Worm (Caenorhabditis elegans) whole organism, L3 larva: ENCODE data around the gene prmt-1.
A peak's percentile ranks its signal among the peaks of the same experiment; 100 is the strongest.

Experiments used
- R02D3.7 ChIP-seq: fragments of 150-350 bp; optimal IDR thresholded peaks from 2 replicates; lab custom pipeline; 2014; ENCODE audit warnings: missing biosample characterization, missing genetic modification characterization
- ZK546.5 ChIP-seq: sonication (generic microtip); optimal IDR thresholded peaks from 2 replicates; lab custom pipeline; 2017; ENCODE audit warnings: missing biosample characterization, missing genetic modification characterization
- aly-2 ChIP-seq: fragments of 150-350 bp; optimal IDR thresholded peaks from 2 replicates; lab custom pipeline; 2014; ENCODE audit warnings: missing biosample characterization, missing genetic modification characterization
- ama-1 ChIP-seq: fragments of 150-350 bp; optimal IDR thresholded peaks from 2 replicates; lab custom pipeline; 2018
- ceh-16 ChIP-seq: sonication (generic microtip); optimal IDR thresholded peaks from 2 replicates; lab custom pipeline; 2017; ENCODE audit warnings: missing biosample characterization, missing genetic modification characterization
- ceh-28 ChIP-seq: fragments of 150-350 bp; optimal IDR thresholded peaks from 2 replicates; lab custom pipeline; 2014; ENCODE audit warnings: missing biosample characterization, missing genetic modification reagents, missing genetic modification characterization
- ceh-82 ChIP-seq: fragments of 150-350 bp; optimal IDR thresholded peaks from 2 replicates; lab custom pipeline; 2014; ENCODE audit warnings: missing biosample characterization, missing genetic modification characterization
- ceh-9 ChIP-seq: sonication (generic microtip); optimal IDR thresholded peaks from 2 replicates; lab custom pipeline; 2018; ENCODE audit warnings: missing biosample characterization, missing genetic modification characterization
- daf-12 ChIP-seq: fragments of 150-350 bp; optimal IDR thresholded peaks from 2 replicates; lab custom pipeline; 2014; ENCODE audit warnings: missing biosample characterization, missing genetic modification reagents, missing genetic modification characterization
- egl-27 ChIP-seq: sonication (generic microtip); optimal IDR thresholded peaks from 4 replicates; lab custom pipeline; 2017; ENCODE audit warnings: missing biosample characterization, missing genetic modification reagents, missing genetic modification characterization
- egl-5 ChIP-seq: fragments of 150-350 bp; optimal IDR thresholded peaks from 2 replicates; lab custom pipeline; 2017; ENCODE audit warnings: missing biosample characterization, missing genetic modification reagents, missing genetic modification characterization, inconsistent platforms
- elt-1 ChIP-seq: fragments of 150-350 bp; optimal IDR thresholded peaks from 2 replicates; lab custom pipeline; 2014; ENCODE audit warnings: missing biosample characterization, missing genetic modification characterization
- elt-2 ChIP-seq: sonication (generic microtip); optimal IDR thresholded peaks from 2 replicates; lab custom pipeline; 2016; ENCODE audit warnings: missing genetic modification reagents, mild to moderate bottlenecking, missing genetic modification characterization, missing compliant biosample characterization
- elt-3 ChIP-seq, 3 experiments: fragments of 150-350 bp in 1 of 3; sonication (generic microtip) in 2 of 3; optimal IDR thresholded peaks; 2 replicates in 2 of 3; 4 replicates in 1 of 3; lab custom pipeline; 2014 to 2017; ENCODE audit warnings: missing biosample characterization in 3 of 3, missing genetic modification characterization in 3 of 3
- eor-1 ChIP-seq, 2 experiments: fragments of 150-350 bp; optimal IDR thresholded peaks; 2 replicates each; lab custom pipeline; 2014 to 2018; ENCODE audit warnings: missing biosample characterization in 2 of 2, missing genetic modification characterization in 2 of 2
- fkh-10 ChIP-seq: sonication (generic microtip); optimal IDR thresholded peaks from 2 replicates; lab custom pipeline; 2017; ENCODE audit warnings: missing biosample characterization, missing genetic modification reagents, missing genetic modification characterization
- fkh-2 ChIP-seq: fragments of 150-350 bp; optimal IDR thresholded peaks from 2 replicates; lab custom pipeline; 2014; ENCODE audit warnings: missing biosample characterization, missing genetic modification reagents, missing genetic modification characterization
- fos-1 ChIP-seq: fragments of 150-350 bp; optimal IDR thresholded peaks from 2 replicates; lab custom pipeline; 2014; ENCODE audit warnings: missing biosample characterization, missing genetic modification characterization
- hmg-11 ChIP-seq: sonication (generic microtip); optimal IDR thresholded peaks from 2 replicates; lab custom pipeline; 2016; ENCODE audit warnings: missing genetic modification characterization, missing compliant biosample characterization
- jun-1 ChIP-seq: fragments of 150-350 bp; optimal IDR thresholded peaks from 2 replicates; lab custom pipeline; 2014; ENCODE audit warnings: missing biosample characterization, missing genetic modification reagents, missing genetic modification characterization
- lin-15B ChIP-seq: fragments of 150-350 bp; optimal IDR thresholded peaks from 2 replicates; lab custom pipeline; 2014; ENCODE audit warnings: missing biosample characterization, missing genetic modification characterization
- lin-39 ChIP-seq: fragments of 150-350 bp; optimal IDR thresholded peaks from 2 replicates; lab custom pipeline; 2018; ENCODE audit warnings: missing biosample characterization, missing genetic modification reagents, missing genetic modification characterization
- lsy-12 ChIP-seq: sonication (generic microtip); optimal IDR thresholded peaks from 2 replicates; lab custom pipeline; 2016; ENCODE audit warnings: mild to moderate bottlenecking, missing genetic modification characterization, missing compliant biosample characterization
- mdl-1 ChIP-seq: fragments of 150-350 bp; optimal IDR thresholded peaks from 2 replicates; lab custom pipeline; 2014; ENCODE audit warnings: missing biosample characterization, missing genetic modification characterization
- mml-1 ChIP-seq: fragments of 150-350 bp; sonication (generic microtip); optimal IDR thresholded peaks from 3 replicates; lab custom pipeline; 2014; ENCODE audit warnings: missing biosample characterization, missing genetic modification characterization
- nfya-1 ChIP-seq: sonication (generic microtip); optimal IDR thresholded peaks from 2 replicates; lab custom pipeline; 2017; ENCODE audit warnings: missing genetic modification characterization, mild to moderate bottlenecking, missing compliant biosample characterization, antibody characterized with exemption, moderate library complexity; ENCODE audit not compliant: insufficient read depth
- nhr-11 ChIP-seq: fragments of 150-350 bp; optimal IDR thresholded peaks from 2 replicates; lab custom pipeline; 2014; ENCODE audit warnings: missing biosample characterization, missing genetic modification characterization
- nhr-12 ChIP-seq: fragments of 150-350 bp; optimal IDR thresholded peaks from 2 replicates; lab custom pipeline; 2014; ENCODE audit warnings: missing biosample characterization, missing genetic modification characterization
- nhr-23 ChIP-seq: fragments of 150-350 bp; optimal IDR thresholded peaks from 2 replicates; lab custom pipeline; 2014; ENCODE audit warnings: missing biosample characterization, missing genetic modification reagents, missing genetic modification characterization
- nhr-237 ChIP-seq: fragments of 150-350 bp; optimal IDR thresholded peaks from 2 replicates; lab custom pipeline; 2014; ENCODE audit warnings: missing biosample characterization, missing genetic modification characterization
- nhr-25 ChIP-seq: sonication (generic microtip); optimal IDR thresholded peaks from 2 replicates; lab custom pipeline; 2017; ENCODE audit warnings: missing biosample characterization, missing genetic modification characterization
- nhr-28 ChIP-seq: fragments of 150-350 bp; optimal IDR thresholded peaks from 2 replicates; lab custom pipeline; 2014; ENCODE audit warnings: missing biosample characterization, missing genetic modification characterization
- nhr-43 ChIP-seq: sonication (generic microtip); optimal IDR thresholded peaks from 2 replicates; lab custom pipeline; 2016; ENCODE audit warnings: mild to moderate bottlenecking, missing genetic modification characterization, missing compliant biosample characterization; ENCODE audit not compliant: poor library complexity, severe bottlenecking
- nhr-67 ChIP-seq: fragments of 150-350 bp; optimal IDR thresholded peaks from 2 replicates; lab custom pipeline; 2014; ENCODE audit warnings: missing biosample characterization, missing genetic modification characterization
- nhr-76 ChIP-seq: fragments of 150-350 bp; sonication (generic microtip); optimal IDR thresholded peaks from 5 replicates; lab custom pipeline; 2014; ENCODE audit warnings: missing biosample characterization, missing genetic modification characterization
- nhr-77 ChIP-seq: fragments of 150-350 bp; optimal IDR thresholded peaks from 2 replicates; lab custom pipeline; 2014; ENCODE audit warnings: missing biosample characterization, missing genetic modification characterization
- pha-4 ChIP-seq: fragments of 150-350 bp; optimal IDR thresholded peaks from 2 replicates; lab custom pipeline; 2014; ENCODE audit warnings: missing biosample characterization, missing genetic modification reagents, missing genetic modification characterization
- pqm-1 ChIP-seq: fragments of 150-350 bp; optimal IDR thresholded peaks from 2 replicates; lab custom pipeline; 2017; ENCODE audit warnings: missing biosample characterization, missing genetic modification characterization, inconsistent platforms
- sea-2 ChIP-seq: fragments of 150-350 bp; sonication (generic microtip); optimal IDR thresholded peaks from 4 replicates; lab custom pipeline; 2014; ENCODE audit warnings: missing biosample characterization, missing genetic modification reagents, missing genetic modification characterization
- skn-1 ChIP-seq: fragments of 150-350 bp; optimal IDR thresholded peaks from 2 replicates; lab custom pipeline; 2014; ENCODE audit warnings: missing biosample characterization, missing genetic modification characterization
- snpc-4 ChIP-seq: fragments of 150-350 bp; optimal IDR thresholded peaks from 2 replicates; lab custom pipeline; 2014; ENCODE audit warnings: missing biosample characterization, missing genetic modification characterization
- tbx-2 ChIP-seq: sonication (generic microtip); optimal IDR thresholded peaks from 2 replicates; lab custom pipeline; 2016; ENCODE audit warnings: mild to moderate bottlenecking, missing genetic modification characterization, missing compliant biosample characterization
- unc-39 ChIP-seq: sonication (generic microtip); optimal IDR thresholded peaks from 4 replicates; lab custom pipeline; 2017; ENCODE audit warnings: missing biosample characterization, missing genetic modification characterization
- unc-62 ChIP-seq: fragments of 150-350 bp; sonication (generic microtip); optimal IDR thresholded peaks from 4 replicates; lab custom pipeline; 2014; ENCODE audit warnings: missing biosample characterization, missing genetic modification reagents, missing genetic modification characterization
- zag-1 ChIP-seq: fragments of 150-350 bp; optimal IDR thresholded peaks from 2 replicates; lab custom pipeline; 2014; ENCODE audit warnings: missing biosample characterization, missing genetic modification characterization
- ztf-11 ChIP-seq: fragments of 150-350 bp; optimal IDR thresholded peaks from 2 replicates; lab custom pipeline; 2014; ENCODE audit warnings: missing biosample characterization, missing genetic modification characterization
- ztf-4 ChIP-seq: fragments of 150-350 bp; optimal IDR thresholded peaks from 2 replicates; lab custom pipeline; 2014; ENCODE audit warnings: missing biosample characterization, missing genetic modification characterization

Gene prmt-1

DNA sequence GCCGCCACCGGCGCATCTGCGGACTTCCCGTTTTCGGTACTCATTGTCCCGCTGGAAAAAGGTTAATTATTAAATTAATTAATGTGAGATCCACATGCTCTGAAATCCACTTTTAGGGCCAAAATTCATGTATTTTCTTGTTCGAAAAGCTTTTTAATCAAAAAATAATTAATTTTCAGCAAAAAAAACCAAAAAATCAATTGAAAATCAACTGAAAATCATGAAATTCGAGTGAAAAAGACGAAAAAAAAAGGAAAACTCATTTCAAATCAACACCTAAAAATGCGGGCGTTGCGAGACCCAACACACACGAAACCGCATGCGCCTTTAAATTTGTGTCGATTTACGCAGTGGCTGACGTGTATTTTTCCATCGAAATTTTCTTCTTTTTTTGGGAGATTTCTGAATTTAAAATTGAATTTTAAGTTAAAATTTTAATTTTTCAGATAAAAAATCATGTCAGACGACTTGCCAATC, at the start of gene prmt-1, which contains the start of gene cdkr-3:
TSS of gene prmt-1 (minus strand) at position 51 of the 477 bp plus-strand sequence.
TSS of gene cdkr-3 (plus strand) at position 447 of the 477 bp plus-strand sequence.
- no peak for TF ChIP-seq ceh-28
- no peak for TF ChIP-seq fos-1 (tag; lab: Kevin White, UChicago)
- no peak for TF ChIP-seq skn-1 (tag; lab: Kevin White, UChicago)
- peak; percentile 77 for TF ChIP-seq lin-15B (tag; lab: Kevin White, UChicago)
- TF ChIP-seq ama-1 (lab: Kevin White, UChicago), result no peak
- TF ChIP-seq nfya-1 (tag; lab: Kevin White, UChicago), result peak; percentile 65
- no peak for TF ChIP-seq zag-1 (tag; lab: Kevin White, UChicago)
- TF ChIP-seq nhr-28 (tag; lab: Kevin White, UChicago), result no peak
- no peak for TF ChIP-seq tbx-2 (tag; lab: Kevin White, UChicago)
- TF ChIP-seq egl-5 (tag; lab: Kevin White, UChicago), result peak; percentile 29
- peak; percentile 15 for TF ChIP-seq snpc-4 (tag; lab: Kevin White, UChicago)
- no peak for TF ChIP-seq ceh-9 (tag; lab: Kevin White, UChicago)
- no peak for TF ChIP-seq nhr-237 (tag; lab: Kevin White, UChicago)
- TF ChIP-seq fkh-2 (tag; lab: Kevin White, UChicago), result no peak
- no peak for TF ChIP-seq daf-12 (tag; lab: Kevin White, UChicago)
- no peak for TF ChIP-seq ceh-16 (tag; lab: Kevin White, UChicago)
- TF ChIP-seq nhr-25 (tag; lab: Kevin White, UChicago), result no peak
- TF ChIP-seq nhr-76, result no peak
- no peak for TF ChIP-seq ceh-82 (tag; lab: Kevin White, UChicago)
- TF ChIP-seq unc-39, result no peak
- no peak for TF ChIP-seq aly-2 (tag; lab: Kevin White, UChicago)
- peak; percentile 87 for TF ChIP-seq R02D3.7 (tag; lab: Kevin White, UChicago)
- TF ChIP-seq nhr-77, result no peak
- TF ChIP-seq elt-2, result no peak
- no peak for TF ChIP-seq ztf-4 (tag; lab: Kevin White, UChicago)
- TF ChIP-seq nhr-67, result no peak
- TF ChIP-seq mdl-1 (tag; lab: Kevin White, UChicago), result no peak
- TF ChIP-seq elt-3 (tag; optimal IDR thresholded peaks at IDR 0.05; lab: Kevin White, UChicago), result no peak
- TF ChIP-seq sea-2 (GFP tag; lab: Kevin White, UChicago), result no peak
- no peak for TF ChIP-seq unc-62
- TF ChIP-seq lsy-12, result no peak
- no peak for TF ChIP-seq ZK546.5 (tag; lab: Kevin White, UChicago)
- TF ChIP-seq fkh-10 (GFP tag; lab: Kevin White, UChicago), result peak; percentile 7
- peak; percentile 75 for TF ChIP-seq pha-4 (tag; lab: Kevin White, UChicago)
- no peak for TF ChIP-seq eor-1 (tag; optimal IDR thresholded peaks at IDR 0.05; lab: Kevin White, UChicago)
- no peak for TF ChIP-seq ztf-11 (tag; lab: Kevin White, UChicago)
- TF ChIP-seq nhr-12, result no peak
- TF ChIP-seq nhr-23 (tag; lab: Kevin White, UChicago), result peak; percentile 18
- peak; percentile 53 for TF ChIP-seq lin-39 (tag; lab: Kevin White, UChicago)
- no peak for TF ChIP-seq egl-27
- TF ChIP-seq elt-1 (tag; lab: Kevin White, UChicago), result no peak
- no peak for TF ChIP-seq nhr-11
- TF ChIP-seq hmg-11, result no peak
- TF ChIP-seq pqm-1 (tag; lab: Kevin White, UChicago), result peak; percentile 12
- no peak for TF ChIP-seq mml-1 (tag; lab: Kevin White, UChicago)
- no peak for TF ChIP-seq jun-1 (tag; lab: Kevin White, UChicago)
- no peak for TF ChIP-seq nhr-43
